Worm (Caenorhabditis elegans) whole organism, L4 larva: ENCODE measurements around the gene smrd-1.
A peak's percentile ranks its signal among the peaks of the same experiment; 100 is the strongest.

Source experiments
- D1046.2 ChIP-seq: fragments of 200-800 bp; sonication (Bioruptor generic); IDR thresholded peaks from 2 replicates; pipeline ENCODE4 v1.3.6; 2022; ENCODE audit warnings: missing genetic modification characterization, missing compliant biosample characterization
- F26F4.8 ChIP-seq: fragments of 200-800 bp; sonication (Bioruptor generic); conservative IDR thresholded peaks from 2 replicates; pipeline ENCODE4 v1.3.6; 2022; ENCODE audit warnings: missing genetic modification characterization, missing compliant biosample characterization
- F44E2.7 ChIP-seq: fragments of 200-800 bp; sonication (Bioruptor generic); IDR thresholded peaks from 2 replicates; pipeline ENCODE4 v2.1.2; 2022; ENCODE audit warnings: missing genetic modification characterization, missing compliant biosample characterization
- F49E8.2 ChIP-seq: sonication (generic microtip); optimal IDR thresholded peaks from 2 replicates; lab custom pipeline; 2016; ENCODE audit warnings: missing compliant biosample characterization, mild to moderate bottlenecking, missing genetic modification characterization, borderline replicate concordance
- T20F7.1 ChIP-seq: fragments of 200-800 bp; sonication (Bioruptor generic); optimal IDR thresholded peaks from 2 replicates; lab custom pipeline; 2018; ENCODE audit warnings: mild to moderate bottlenecking, missing genetic modification characterization, missing compliant biosample characterization
- Y105C5A.15 ChIP-seq: fragments of 200-800 bp; sonication (Bioruptor generic); IDR thresholded peaks from 2 replicates; pipeline ENCODE4 v1.3.6; 2022; ENCODE audit warnings: missing genetic modification characterization, missing compliant biosample characterization
- ZK337.2 ChIP-seq: fragments of 200-800 bp; sonication (Bioruptor generic); IDR thresholded peaks from 2 replicates; pipeline ENCODE4 v1.3.6; 2022; ENCODE audit warnings: missing genetic modification reagents, missing genetic modification characterization, missing compliant biosample characterization
- ZK546.5 ChIP-seq, 2 experiments: sonication (generic microtip); optimal IDR thresholded peaks; 2 replicates each; lab custom pipeline; 2017; ENCODE audit warnings: missing biosample characterization in 2 of 2, missing genetic modification characterization in 2 of 2
- aha-1 ChIP-seq: fragments of 150-350 bp; peaks from one replicate; lab custom pipeline; 2014; ENCODE audit warnings: missing biosample characterization, missing genetic modification characterization
- arid-1 ChIP-seq: fragments of 200-800 bp; sonication (Bioruptor generic); conservative IDR thresholded peaks from 2 replicates; pipeline ENCODE4 v1.3.6; 2022; ENCODE audit warnings: missing genetic modification reagents, missing genetic modification characterization, missing compliant biosample characterization
- ceh-44 ChIP-seq: fragments of 200-800 bp; sonication (Bioruptor generic); IDR thresholded peaks from 2 replicates; pipeline ENCODE4 v1.3.6; 2022; ENCODE audit warnings: missing genetic modification reagents, missing genetic modification characterization, missing compliant biosample characterization
- daf-16 ChIP-seq, 3 experiments: sonication (generic microtip); optimal IDR thresholded peaks; 2 replicates each; lab custom pipeline; 2016 to 2017; ENCODE audit warnings: missing genetic modification characterization in 3 of 3, missing genetic modification reagents in 3 of 3, mild to moderate bottlenecking in 2 of 3, missing compliant biosample characterization in 2 of 3, missing biosample characterization in 1 of 3, moderate library complexity in 1 of 3
- daf-8 ChIP-seq: fragments of 200-800 bp; sonication (Bioruptor generic); IDR thresholded peaks from 2 replicates; pipeline ENCODE4 v1.3.6; 2022; ENCODE audit warnings: missing genetic modification characterization, missing compliant biosample characterization
- dmd-6 ChIP-seq: fragments of 200-800 bp; sonication (Bioruptor generic); IDR thresholded peaks from 2 replicates; pipeline ENCODE4 v1.3.6; 2022; ENCODE audit warnings: missing genetic modification reagents, missing genetic modification characterization, missing compliant biosample characterization
- dmd-8 ChIP-seq: fragments of 200-800 bp; sonication (Bioruptor generic); IDR thresholded peaks from 2 replicates; pipeline ENCODE4 v1.3.6; 2022; ENCODE audit warnings: missing genetic modification characterization, missing compliant biosample characterization
- dve-1 ChIP-seq: sonication (generic microtip); optimal IDR thresholded peaks from 2 replicates; lab custom pipeline; 2017; ENCODE audit warnings: antibody characterized with exemption, mild to moderate bottlenecking, missing genetic modification characterization, missing compliant biosample characterization; ENCODE audit not compliant: insufficient read depth
- egl-43 ChIP-seq: fragments of 200-800 bp; sonication (Bioruptor generic); IDR thresholded peaks from 2 replicates; pipeline ENCODE4 v1.3.6; 2022; ENCODE audit warnings: missing genetic modification reagents, missing genetic modification characterization, missing compliant biosample characterization
- fkh-10 ChIP-seq: fragments of 150-350 bp; optimal IDR thresholded peaks from 2 replicates; lab custom pipeline; 2014; ENCODE audit warnings: missing biosample characterization, missing genetic modification reagents, missing genetic modification characterization
- hlh-11 ChIP-seq: fragments of 200-800 bp; sonication (Bioruptor generic); optimal IDR thresholded peaks from 2 replicates; lab custom pipeline; 2018; ENCODE audit warnings: mild to moderate bottlenecking, missing genetic modification characterization, missing compliant biosample characterization
- hlh-30 ChIP-seq: sonication (generic microtip); optimal IDR thresholded peaks from 2 replicates; lab custom pipeline; 2017; ENCODE audit warnings: antibody characterized with exemption, mild to moderate bottlenecking, missing genetic modification characterization, missing compliant biosample characterization; ENCODE audit not compliant: insufficient read depth
- hmg-1.1 ChIP-seq: fragments of 200-800 bp; sonication (Bioruptor generic); IDR thresholded peaks from 2 replicates; pipeline ENCODE4 v1.3.6; 2022; ENCODE audit warnings: missing genetic modification reagents, missing genetic modification characterization, missing compliant biosample characterization
- lim-7 ChIP-seq: fragments of 200-800 bp; sonication (Bioruptor generic); IDR thresholded peaks from 2 replicates; pipeline ENCODE4 v1.3.6; 2022; ENCODE audit warnings: missing genetic modification characterization, missing compliant biosample characterization
- lin-1 ChIP-seq: fragments of 200-800 bp; sonication (Bioruptor generic); IDR thresholded peaks from 2 replicates; pipeline ENCODE4 v1.3.6; 2022; ENCODE audit warnings: missing genetic modification reagents, missing genetic modification characterization, missing compliant biosample characterization
- lin-15B ChIP-seq: fragments of 150-350 bp; sonication (generic microtip); optimal IDR thresholded peaks from 3 replicates; lab custom pipeline; 2014; ENCODE audit warnings: missing biosample characterization, missing genetic modification characterization
- madf-9 ChIP-seq: fragments of 200-800 bp; sonication (Bioruptor generic); conservative IDR thresholded peaks from 2 replicates; pipeline ENCODE4 v1.3.6; 2022; ENCODE audit warnings: missing genetic modification reagents, missing genetic modification characterization, missing compliant biosample characterization
- mxl-2 ChIP-seq: fragments of 200-800 bp; sonication (Bioruptor generic); conservative IDR thresholded peaks from 2 replicates; pipeline ENCODE4 v1.3.6; 2022; ENCODE audit warnings: missing genetic modification reagents, missing genetic modification characterization, missing compliant biosample characterization
- nhr-10 ChIP-seq: fragments of 150-350 bp; optimal IDR thresholded peaks from 2 replicates; lab custom pipeline; 2014; ENCODE audit warnings: missing biosample characterization, missing genetic modification characterization
- nhr-102 ChIP-seq: sonication (generic microtip); optimal IDR thresholded peaks from 2 replicates; lab custom pipeline; 2016; ENCODE audit warnings: mild to moderate bottlenecking, missing genetic modification characterization, moderate library complexity, missing compliant biosample characterization
- nhr-11 ChIP-seq: fragments of 150-350 bp; optimal IDR thresholded peaks from 2 replicates; lab custom pipeline; 2014; ENCODE audit warnings: missing biosample characterization, missing genetic modification characterization
- nhr-237 ChIP-seq: sonication (generic microtip); optimal IDR thresholded peaks from 2 replicates; lab custom pipeline; 2017; ENCODE audit warnings: missing biosample characterization, missing genetic modification characterization
- nhr-48 ChIP-seq: sonication (generic microtip); optimal IDR thresholded peaks from 2 replicates; lab custom pipeline; 2016; ENCODE audit warnings: mild to moderate bottlenecking, missing genetic modification characterization, missing compliant biosample characterization
- nhr-6 ChIP-seq: fragments of 150-350 bp; optimal IDR thresholded peaks from 2 replicates; lab custom pipeline; 2014; ENCODE audit warnings: missing biosample characterization, missing genetic modification characterization
- nhr-76 ChIP-seq: fragments of 150-350 bp; optimal IDR thresholded peaks from 2 replicates; lab custom pipeline; 2014; ENCODE audit warnings: missing biosample characterization, missing genetic modification characterization
- nhr-77 ChIP-seq: fragments of 150-350 bp; optimal IDR thresholded peaks from 2 replicates; lab custom pipeline; 2014; ENCODE audit warnings: missing biosample characterization, missing genetic modification characterization
- rbr-2 ChIP-seq: sonication (generic microtip); optimal IDR thresholded peaks from 2 replicates; lab custom pipeline; 2016; ENCODE audit warnings: missing genotype, missing genetic modification characterization, missing compliant biosample characterization
- sdz-12 ChIP-seq: fragments of 200-800 bp; sonication (Bioruptor generic); optimal IDR thresholded peaks from 2 replicates; lab custom pipeline; 2018; ENCODE audit warnings: mild to moderate bottlenecking, missing genetic modification characterization, missing compliant biosample characterization
- snpc-4 ChIP-seq: fragments of 150-350 bp; optimal IDR thresholded peaks from 2 replicates; lab custom pipeline; 2014; ENCODE audit warnings: missing biosample characterization, missing genetic modification characterization
- spr-3 ChIP-seq: fragments of 200-800 bp; sonication (Bioruptor generic); optimal IDR thresholded peaks from 2 replicates; lab custom pipeline; 2018; ENCODE audit warnings: mild to moderate bottlenecking, missing genetic modification characterization, missing compliant biosample characterization
- unc-130 ChIP-seq: sonication (generic microtip); optimal IDR thresholded peaks from 2 replicates; lab custom pipeline; 2016; ENCODE audit warnings: missing genetic modification reagents, missing genetic modification characterization, missing compliant biosample characterization
- unc-62 ChIP-seq, 3 experiments: fragments of 150-350 bp in 1 of 3; sonication (generic microtip); optimal IDR thresholded peaks in 2 of 3; peaks in 1 of 3; 1 replicate in 1 of 3; 2 replicates in 2 of 3; lab custom pipeline; 2014 to 2017; ENCODE audit warnings: missing biosample characterization in 3 of 3, missing genetic modification characterization in 3 of 3, missing genetic modification reagents in 3 of 3, missing genotype in 1 of 3
- zag-1 ChIP-seq: fragments of 150-350 bp; optimal IDR thresholded peaks from 2 replicates; lab custom pipeline; 2014; ENCODE audit warnings: missing biosample characterization, missing genetic modification characterization

Gene smrd-1

ce11 chrIII:10481497-10481896 is 45.7 kb upstream of the smrd-1 start:
- no peak for TF ChIP-seq egl-43 (GFP tag; lab: Robert Waterston, UW)
- no peak for TF ChIP-seq snpc-4 (tag; lab: Kevin White, UChicago)
- no peak for TF ChIP-seq rbr-2 (tag; lab: Kevin White, UChicago)
- no peak for TF ChIP-seq nhr-48 (tag; lab: Kevin White, UChicago)
- TF ChIP-seq T20F7.1 (GFP tag; lab: Kevin White, UChicago), result no peak
- TF ChIP-seq lim-7, result no peak
- TF ChIP-seq nhr-10 (tag; lab: Kevin White, UChicago), result no peak
- 0 out of 2 replicates have a peak, but pooled peaks have one; percentile 25 for TF ChIP-seq dmd-6 (GFP tag; lab: Robert Waterston, UW)
- no peak for TF ChIP-seq F44E2.7 (GFP tag; lab: Robert Waterston, UW)
- peak; percentile 11 for TF ChIP-seq hlh-11
- TF ChIP-seq ceh-44 (GFP tag; lab: Robert Waterston, UW), result no peak
- no peak for TF ChIP-seq hmg-1.1 (GFP tag; lab: Robert Waterston, UW)
- TF ChIP-seq hlh-30 (tag; lab: Kevin White, UChicago), result peak; percentile 12
- no peak for TF ChIP-seq spr-3
- no peak for TF ChIP-seq zag-1 (tag; lab: Kevin White, UChicago)
- no peak for TF ChIP-seq daf-16 (GFP tag; optimal IDR thresholded peaks at IDR 0.05; lab: Kevin White, UChicago)
- TF ChIP-seq daf-16 (tag; optimal IDR thresholded peaks at IDR 0.05; lab: Kevin White, UChicago), result peak; percentile 29
- TF ChIP-seq fkh-10 (GFP tag; lab: Kevin White, UChicago), result no peak
- TF ChIP-seq lin-1 (GFP tag; lab: Robert Waterston, UW), result no peak
- no peak for TF ChIP-seq F26F4.8
- peak; percentile 64 for TF ChIP-seq dve-1 (tag; lab: Kevin White, UChicago)
- no peak for TF ChIP-seq nhr-76
- no peak for TF ChIP-seq madf-9 (GFP tag; lab: Robert Waterston, UW)
- TF ChIP-seq nhr-237 (tag; lab: Kevin White, UChicago), result no peak
- peak in 1 of 2 experiments; percentile 93 for TF ChIP-seq unc-62 (GFP tag; optimal IDR thresholded peaks at IDR 0.05 in 1 of 2; lab: Kevin White, UChicago)
- TF ChIP-seq unc-62 (tag; optimal IDR thresholded peaks at IDR 0.05; lab: Kevin White, UChicago), result no peak
- TF ChIP-seq ZK546.5 (tag; optimal IDR thresholded peaks at IDR 0.05; lab: Kevin White, UChicago), result no peak
- TF ChIP-seq lin-15B (tag; lab: Kevin White, UChicago), result no peak

ce11 chrIII:10479180-10479579 is 43.4 kb upstream of the smrd-1 start, which contains the start of gene D2045.7:
Gene D2045.7, plus strand, starts transcription at chrIII:10479480.
- TF ChIP-seq nhr-11 (no peak), D1046.2 (GFP tag; lab: Robert Waterston, UW) (no peak), sdz-12 (GFP tag; lab: Kevin White, UChicago) (no peak), unc-130 (GFP tag; lab: Kevin White, UChicago) (no peak), Y105C5A.15 (no peak), ZK337.2 (GFP tag; lab: Robert Waterston, UW) (no peak), arid-1 (GFP tag; lab: Robert Waterston, UW) (no peak), daf-8 (GFP tag; lab: Robert Waterston, UW) (no peak), nhr-6 (tag; lab: Kevin White, UChicago) (no peak), F49E8.2 (tag; lab: Kevin White, UChicago) (no peak), daf-16 (GFP tag; optimal IDR thresholded peaks at IDR 0.05; lab: Kevin White, UChicago) (no peak), daf-16 (tag; optimal IDR thresholded peaks at IDR 0.05; lab: Kevin White, UChicago) (no peak), nhr-102 (no peak), snpc-4 (tag; lab: Kevin White, UChicago) (no peak), mxl-2 (GFP tag; lab: Robert Waterston, UW) (no peak), dmd-8 (GFP tag; lab: Robert Waterston, UW) (no peak), aha-1 (tag; lab: Kevin White, UChicago) (no peak), nhr-77 (tag; lab: Kevin White, UChicago) (no peak), F26F4.8 (no peak)
- TF ChIP-seq, all 104 proteins: peak for 0
